Worm (Caenorhabditis elegans): ENCODE results near the gene nhr-222.
"Not testable (repeated sequence)": the region's sequence is repeated elsewhere in the genome, so short reads cannot be mapped to it uniquely, and the experiment has no call there.

nhr-222 gene

ce11 chrV:3579248-3579647 is 36.0 kb upstream of the nhr-222 start:
- no peak for TF ChIP-seq pat-9 (tag; optimal IDR thresholded peaks at IDR 0.05)
- no peak for TF ChIP-seq ceh-45 (GFP tag; IDR thresholded peaks at IDR 0.05)
- TF ChIP-seq ceh-2 (tag; optimal IDR thresholded peaks at IDR 0.05), result no peak
- TF ChIP-seq syd-9 (tag; optimal IDR thresholded peaks at IDR 0.05), result no peak
- TF ChIP-seq ahr-1 (tag; optimal IDR thresholded peaks at IDR 0.05), result no peak
- TF ChIP-seq lin-11 (tag; optimal IDR thresholded peaks at IDR 0.05), result no peak
- TF ChIP-seq tbx-2 (tag; optimal IDR thresholded peaks at IDR 0.05), result no peak
- TF ChIP-seq K09A11.1 (tag; optimal IDR thresholded peaks at IDR 0.05; ENCODE audit: insufficient read depth), result no peak
- TF ChIP-seq npax-4 (tag; optimal IDR thresholded peaks at IDR 0.05), result no peak
- TF ChIP-seq ref-2 (tag; optimal IDR thresholded peaks at IDR 0.05), result no peak
- TF ChIP-seq ceh-24 (tag; optimal IDR thresholded peaks at IDR 0.05), result no peak
- no peak for TF ChIP-seq ceh-14 (tag; optimal IDR thresholded peaks at IDR 0.05)
- no peak for TF ChIP-seq C08G9.2 (tag; optimal IDR thresholded peaks at IDR 0.05)
- no peak for TF ChIP-seq sdc-2 (tag; optimal IDR thresholded peaks at IDR 0.05)
- no peak for TF ChIP-seq hlh-8 (tag; optimal IDR thresholded peaks at IDR 0.05)
- TF ChIP-seq dmd-4 (tag; optimal IDR thresholded peaks at IDR 0.05; ENCODE audit: borderline replicate concordance), result no peak
- no peak for TF ChIP-seq ceh-9 (tag; optimal IDR thresholded peaks at IDR 0.05)
- TF ChIP-seq rnt-1 (tag; optimal IDR thresholded peaks at IDR 0.05), result no peak

ce11 chrV:3578813-3579212 is 35.6 kb upstream of the nhr-222 start, which contains the start of gene pygl-1:
Gene pygl-1, plus strand, starts transcription at chrV:3579023.
- TF ChIP-seq ahr-1 (tag; optimal IDR thresholded peaks at IDR 0.05), result no peak
- TF ChIP-seq K02D7.2 (tag; optimal IDR thresholded peaks at IDR 0.05), result no peak
- no peak for TF ChIP-seq sdc-2 (tag; optimal IDR thresholded peaks at IDR 0.05)
- no peak for TF ChIP-seq che-1 (tag; optimal IDR thresholded peaks at IDR 0.05)
- no peak for TF ChIP-seq pqm-1 (tag; optimal IDR thresholded peaks at IDR 0.05)
- no peak for TF ChIP-seq unc-55 (GFP tag; optimal IDR thresholded peaks at IDR 0.05)
- no peak for TF ChIP-seq npax-4 (tag; optimal IDR thresholded peaks at IDR 0.05)
- TF ChIP-seq lim-6 (tag; optimal IDR thresholded peaks at IDR 0.05), result no peak
- TF ChIP-seq ref-2 (tag; optimal IDR thresholded peaks at IDR 0.05), result no peak
- TF ChIP-seq ceh-24 (tag; optimal IDR thresholded peaks at IDR 0.05), result no peak
- no peak for TF ChIP-seq hlh-8 (tag; optimal IDR thresholded peaks at IDR 0.05)
- no peak for TF ChIP-seq ztf-16 (tag; optimal IDR thresholded peaks at IDR 0.05)

DNA sequence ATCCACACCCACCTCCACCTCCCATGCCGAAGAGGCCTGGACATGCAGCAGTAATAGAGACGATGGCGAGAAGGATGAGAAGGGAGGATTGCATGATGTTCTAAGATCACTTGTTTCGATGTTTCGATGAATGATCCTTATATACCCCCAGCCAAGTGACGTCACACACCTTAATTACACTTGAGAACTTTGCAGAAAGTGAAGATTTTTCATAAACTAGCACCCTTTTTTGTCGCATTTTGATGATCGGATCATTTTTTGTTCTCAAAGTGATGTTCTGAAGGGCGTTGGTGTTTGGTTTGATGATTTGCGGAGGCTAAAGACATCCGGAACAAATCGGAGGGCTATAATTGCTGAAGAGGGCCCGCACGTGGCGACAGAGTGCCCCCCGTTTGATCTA is 32.5 kb upstream of the nhr-222 start, which contains the start of gene grl-27:
grl-27 (minus strand) TSS at position 101 of the 400 bp plus-strand sequence.
- TF ChIP-seq ama-1 (optimal IDR thresholded peaks at IDR 0.05), result no peak
- no peak for TF ChIP-seq tbx-2 (tag; optimal IDR thresholded peaks at IDR 0.05)
- no peak for TF ChIP-seq ceh-22 (tag; optimal IDR thresholded peaks at IDR 0.05)
- TF ChIP-seq C08G9.2 (tag; optimal IDR thresholded peaks at IDR 0.05), result no peak
- no peak for TF ChIP-seq fkh-10 (GFP tag; optimal IDR thresholded peaks at IDR 0.05)
- TF ChIP-seq lim-6 (tag; optimal IDR thresholded peaks at IDR 0.05), result no peak
- no peak for TF ChIP-seq hlh-6 (tag; optimal IDR thresholded peaks at IDR 0.05)
- no peak for TF ChIP-seq elt-4 (tag; optimal IDR thresholded peaks at IDR 0.05)
- no peak for TF ChIP-seq ceh-34 (tag; optimal IDR thresholded peaks at IDR 0.05)
- TF ChIP-seq ceh-30 (tag; optimal IDR thresholded peaks at IDR 0.05), result no peak
- no peak for TF ChIP-seq ztf-16 (tag; optimal IDR thresholded peaks at IDR 0.05)
- TF ChIP-seq zip-5 (tag; optimal IDR thresholded peaks at IDR 0.05), result no peak
- no peak for TF ChIP-seq elt-2 (tag; optimal IDR thresholded peaks at IDR 0.05)
- TF ChIP-seq ceh-14 (tag; optimal IDR thresholded peaks at IDR 0.05), result no peak

- TF ChIP-seq nhr-11 (tag; optimal IDR thresholded peaks at IDR 0.05); sox-2 (GFP tag; IDR thresholded peaks at IDR 0.05); mec-3 (tag; optimal IDR thresholded peaks at IDR 0.05; ENCODE audit: borderline replicate concordance): not testable (repeated sequence)
Measured at ce11 chrV:3572408-3572807, 29.2 kb upstream of the nhr-222 start, which contains the start of gene F40C5.1. Gene F40C5.1, plus strand, starts transcription at chrV:3572708.

ce11 chrV:3570695-3571094 is 27.5 kb upstream of the nhr-222 start, which contains the start of gene F40C5.2:
Gene F40C5.2, plus strand, starts transcription at chrV:3570995.
- not testable (repeated sequence) for TF ChIP-seq gmeb-2, ceh-22, pax-1 (tag; optimal IDR thresholded peaks at IDR 0.05)
